Worm (Caenorhabditis elegans): ENCODE results near the gene dnj-20.

ce11 chrII:9667382-9667781 is 43.4 kb upstream of the dnj-20 start, which contains the start of gene ZK1320.11:
- no peak for TF ChIP-seq cog-1 (tag; optimal IDR thresholded peaks at IDR 0.05)
- no peak for TF ChIP-seq klf-2 (GFP tag; conservative IDR thresholded peaks at IDR 0.05)
- TF ChIP-seq ztf-29 (GFP tag; IDR thresholded peaks at IDR 0.05), result no peak
- no peak for TF ChIP-seq ztf-23 (GFP tag; IDR thresholded peaks at IDR 0.05)
- TF ChIP-seq flt-1 (GFP tag; IDR thresholded peaks at IDR 0.05), result no peak
- no peak for TF ChIP-seq tab-1 (GFP tag; IDR thresholded peaks at IDR 0.05)
- no peak for TF ChIP-seq med-1 (GFP tag; optimal IDR thresholded peaks at IDR 0.05; ENCODE audit: insufficient read depth)
- TF ChIP-seq ref-1 (GFP tag; conservative IDR thresholded peaks at IDR 0.05), result no peak

Measured in whole organism, midembryonic.